Fruit fly (Drosophila melanogaster): ENCODE results near the gene CG14147.

dm6 chr3L:11006433-11006832, 34.0 kb downstream of the CG14147 start:
- TF ChIP-seq pan (optimal IDR thresholded peaks at IDR 0.05) (no peak), CG8478 (optimal IDR thresholded peaks at IDR 0.05) (no peak), usp (GFP tag; optimal IDR thresholded peaks at IDR 0.05) (no peak)

All from whole organism.